Fruit fly (Drosophila melanogaster): ENCODE data around the gene CG7079.

dm6 chr3R:21059486-21060356 is 11.1 kb upstream of the CG7079 start:
- TF ChIP-seq pan (optimal IDR thresholded peaks at IDR 0.05) (no peak), CG8478 (optimal IDR thresholded peaks at IDR 0.05) (no peak), psq (optimal IDR thresholded peaks at IDR 0.05) (no peak)

Data from whole organism.